Fruit fly (Drosophila melanogaster): ENCODE results near the gene CG9902.

The CG9902 gene

dm6 chrX:16573659-16574058 is 26.3 kb upstream of the CG9902 start (continued):
- TF ChIP-seq CG18476 (GFP tag; optimal IDR thresholded peaks at IDR 0.05) (no peak), CG3281 (GFP tag; optimal IDR thresholded peaks at IDR 0.05) (peak; percentile 53), run (tag; optimal IDR thresholded peaks at IDR 0.05) (no peak), exex (tag; optimal IDR thresholded peaks at IDR 0.05) (no peak), lola (GFP tag; optimal IDR thresholded peaks at IDR 0.05) (no peak), eve (GFP tag; optimal IDR thresholded peaks at IDR 0.05) (no peak), CG2120 (GFP tag; optimal IDR thresholded peaks at IDR 0.05) (peak; percentile 44), CG10209 (GFP tag; optimal IDR thresholded peaks at IDR 0.05) (peak; percentile 30), CG34376 (GFP tag; optimal IDR thresholded peaks at IDR 0.05) (no peak), hth (optimal IDR thresholded peaks at IDR 0.05) (no peak), CG18619 (GFP tag; optimal IDR thresholded peaks at IDR 0.05) (peak; percentile 17), cad (GFP tag; optimal IDR thresholded peaks at IDR 0.05) (no peak), CG2678 (tag; optimal IDR thresholded peaks at IDR 0.05) (peak; percentile 50), HLHmδ (GFP tag; optimal IDR thresholded peaks at IDR 0.05) (no peak), sd (tag; optimal IDR thresholded peaks at IDR 0.05) (no peak), her (GFP tag; optimal IDR thresholded peaks at IDR 0.05) (peak; percentile 20), lab (GFP tag; optimal IDR thresholded peaks at IDR 0.05) (peak; percentile 71), Drgx (GFP tag; IDR thresholded peaks at IDR 0.05) (no peak), wek (GFP tag; optimal IDR thresholded peaks at IDR 0.05) (peak; percentile 20), fd3F (GFP tag; optimal IDR thresholded peaks at IDR 0.05) (peak; percentile 22), CG4854 (GFP tag; optimal IDR thresholded peaks at IDR 0.05) (no peak), Xrp1 (GFP tag; IDR thresholded peaks at IDR 0.05) (peak; percentile 44; the same call in 1 of the 2 replicates), slp2 (GFP tag; optimal IDR thresholded peaks at IDR 0.05) (no peak), Trl (optimal IDR thresholded peaks at IDR 0.05) (no peak), Trl (GFP tag; optimal IDR thresholded peaks at IDR 0.05) (peak; percentile 48), CG12071 (GFP tag; optimal IDR thresholded peaks at IDR 0.05) (peak; percentile 47), CG9437 (GFP tag; optimal IDR thresholded peaks at IDR 0.05) (no peak), Hmr (GFP tag; optimal IDR thresholded peaks at IDR 0.05) (peak; percentile 73), Scr (GFP tag; IDR thresholded peaks at IDR 0.05; ENCODE audit: partially characterized antibody) (no peak), PHDP (tag; optimal IDR thresholded peaks at IDR 0.05) (peak; percentile 50), CG33557 (GFP tag; optimal IDR thresholded peaks at IDR 0.05) (peak; percentile 39), ro (GFP tag; IDR thresholded peaks at IDR 0.05) (no peak), NfI (GFP tag; optimal IDR thresholded peaks at IDR 0.05) (peak; percentile 10), CrebB (tag; optimal IDR thresholded peaks at IDR 0.05) (peak; percentile 50), trh (GFP tag; optimal IDR thresholded peaks at IDR 0.05) (no peak), caup (GFP tag; optimal IDR thresholded peaks at IDR 0.05; ENCODE audit: severe bottlenecking) (peak; percentile 57), CG4617 (GFP tag; optimal IDR thresholded peaks at IDR 0.05; ENCODE audit: borderline replicate concordance) (no peak), HLH3B (GFP tag; IDR thresholded peaks at IDR 0.05) (no peak), BtbVII (GFP tag; optimal IDR thresholded peaks at IDR 0.05) (peak; percentile 65), CG11247 (GFP tag; IDR thresholded peaks at IDR 0.05) (0 out of 2 replicates have a peak, but pooled peaks have one; percentile 26), CG6813 (GFP tag; optimal IDR thresholded peaks at IDR 0.05) (peak; percentile 37), cwo (GFP tag; optimal IDR thresholded peaks at IDR 0.05) (no peak), Fer3 (tag; optimal IDR thresholded peaks at IDR 0.05) (peak; percentile 45), Dp (GFP tag; optimal IDR thresholded peaks at IDR 0.05) (no peak), CHES-1-like (GFP tag; optimal IDR thresholded peaks at IDR 0.05) (peak; percentile 21), Med (GFP tag) (peak; percentile 85), Blimp-1 (GFP tag; optimal IDR thresholded peaks at IDR 0.05) (no peak), Sox100B (GFP tag; optimal IDR thresholded peaks at IDR 0.05) (no peak), Abd-B (GFP tag; optimal IDR thresholded peaks at IDR 0.05) (no peak), CG42726 (GFP tag; IDR thresholded peaks at IDR 0.05; ENCODE audit: partially characterized antibody) (no peak)
